Fruit fly (Drosophila melanogaster): ENCODE measurements around the gene Hel89B.

Gene Hel89B

DNA sequence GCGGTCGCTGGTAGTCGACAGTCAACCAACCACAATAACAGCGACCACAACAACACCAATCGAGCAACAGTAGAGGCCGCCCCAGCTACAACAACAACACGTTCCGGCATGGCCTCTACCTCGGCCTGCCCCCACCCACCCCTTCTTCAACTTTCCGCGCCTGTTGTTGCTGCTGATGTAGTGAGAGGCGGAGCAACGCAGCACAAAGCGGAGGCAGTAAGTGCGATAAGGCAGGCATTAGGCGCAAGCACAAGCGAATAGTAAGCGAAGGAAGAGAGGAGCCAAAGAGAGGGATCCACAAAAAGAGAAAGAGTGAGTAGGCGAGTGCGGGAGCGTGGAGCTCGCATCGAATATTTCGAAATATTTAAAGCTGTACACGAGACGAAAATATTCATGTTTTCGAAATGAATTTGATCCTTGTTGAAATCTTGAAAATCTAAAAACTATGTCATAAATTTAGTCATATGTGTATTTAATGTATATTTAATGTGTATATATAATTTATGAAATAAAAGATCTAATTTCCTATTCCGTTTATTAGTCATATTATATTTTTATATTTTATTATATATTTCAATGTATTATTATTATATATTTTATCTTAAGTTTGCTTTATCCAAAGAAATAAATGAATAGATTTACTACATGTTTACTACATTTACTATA lies 20.2 kb downstream of the Hel89B start (continued):
- TF ChIP-seq CG32767 (GFP tag; IDR thresholded peaks at IDR 0.05) (no peak), CG11247 (GFP tag; IDR thresholded peaks at IDR 0.05) (no peak), CG3847 (GFP tag; IDR thresholded peaks at IDR 0.05) (no peak), CG15269 (tag; optimal IDR thresholded peaks at IDR 0.05) (no peak), CG16779 (GFP tag; IDR thresholded peaks at IDR 0.05) (no peak), CG2202 (tag; optimal IDR thresholded peaks at IDR 0.05) (no peak), Rx (GFP tag; IDR thresholded peaks at IDR 0.05) (no peak), ewg (GFP tag; optimal IDR thresholded peaks at IDR 0.05) (no peak), scrt (GFP tag; optimal IDR thresholded peaks at IDR 0.05) (no peak), pum (GFP tag; optimal IDR thresholded peaks at IDR 0.05) (no peak), Hmr (GFP tag; optimal IDR thresholded peaks at IDR 0.05) (no peak), Antp (GFP tag; optimal IDR thresholded peaks at IDR 0.05) (no peak), gsb-n (tag; optimal IDR thresholded peaks at IDR 0.05) (no peak), CG10565 (GFP tag; optimal IDR thresholded peaks at IDR 0.05) (no peak), CG10543 (GFP tag; optimal IDR thresholded peaks at IDR 0.05) (peak; percentile 82), pnt (GFP tag; optimal IDR thresholded peaks at IDR 0.05) (no peak), Poxn (GFP tag; IDR thresholded peaks at IDR 0.05) (no peak), rib (GFP tag; IDR thresholded peaks at IDR 0.05) (no peak), CG4730 (GFP tag; IDR thresholded peaks at IDR 0.05) (no peak), GATAe (GFP tag; conservative IDR thresholded peaks at IDR 0.05) (peak; percentile 92), CG6765 (GFP tag; optimal IDR thresholded peaks at IDR 0.05) (no peak), Bdp1 (GFP tag; optimal IDR thresholded peaks at IDR 0.05) (no peak), CG9215 (GFP tag; IDR thresholded peaks at IDR 0.05) (no peak), HmgZ (tag; optimal IDR thresholded peaks at IDR 0.05) (peak; percentile 81), CG1024 (GFP tag; IDR thresholded peaks at IDR 0.05) (no peak), CG1603 (tag; optimal IDR thresholded peaks at IDR 0.05) (no peak), crol (GFP tag; IDR thresholded peaks at IDR 0.05) (peak; percentile 100), CG2120 (GFP tag; optimal IDR thresholded peaks at IDR 0.05) (no peak), Usf (GFP tag; optimal IDR thresholded peaks at IDR 0.05) (no peak), Ada2b (GFP tag; IDR thresholded peaks at IDR 0.05) (peak; percentile 19; the same call in 1 of the 2 replicates), CG1647 (GFP tag; optimal IDR thresholded peaks at IDR 0.05) (no peak), CG11696 (GFP tag; IDR thresholded peaks at IDR 0.05) (no peak), CG5245 (GFP tag; optimal IDR thresholded peaks at IDR 0.05) (no peak), Lpt (GFP tag; optimal IDR thresholded peaks at IDR 0.05) (no peak), CG3065 (GFP tag; optimal IDR thresholded peaks at IDR 0.05) (no peak), Hr39 (optimal IDR thresholded peaks at IDR 0.05) (no peak), Optix (GFP tag; IDR thresholded peaks at IDR 0.05) (no peak), Dbx (GFP tag; IDR thresholded peaks at IDR 0.05) (no peak), CG10959 (GFP tag; IDR thresholded peaks at IDR 0.05) (no peak), HLH3B (GFP tag; IDR thresholded peaks at IDR 0.05) (no peak), CG17612 (GFP tag; IDR thresholded peaks at IDR 0.05) (no peak), pb (GFP tag; optimal IDR thresholded peaks at IDR 0.05) (no peak), CG12391 (tag; optimal IDR thresholded peaks at IDR 0.05) (peak; percentile 32), Atf3 (GFP tag; optimal IDR thresholded peaks at IDR 0.05) (no peak), HLH4C (GFP tag; IDR thresholded peaks at IDR 0.05; ENCODE audit: partially characterized antibody) (0 out of 3 replicates have a peak, but pooled peaks have one; percentile 29), inv (GFP tag; IDR thresholded peaks at IDR 0.05; ENCODE audit: partially characterized antibody) (no peak), jigr1 (GFP tag; IDR thresholded peaks at IDR 0.05) (no peak), Ptx1 (GFP tag; IDR thresholded peaks at IDR 0.05) (no peak), al (GFP tag; IDR thresholded peaks at IDR 0.05) (0 out of 2 replicates have a peak, but pooled peaks have one; percentile 10), pan (optimal IDR thresholded peaks at IDR 0.05) (no peak), pan (GFP tag; optimal IDR thresholded peaks at IDR 0.05 in 1 of 2, IDR thresholded peaks at IDR 0.05 in 1 of 2) (peak in 1 of 2 experiments; percentile 23), Stat92E (GFP tag; optimal IDR thresholded peaks at IDR 0.05) (no peak)
